Fruit fly (Drosophila melanogaster) whole organism, prepupa: ENCODE results near the gene CG42717.

ENCODE experiments used
- Blimp-1 ChIP-seq: fragments of 200-800 bp; sonication (Bioruptor generic); optimal IDR thresholded peaks from 3 replicates; lab custom pipeline; 2017; ENCODE audit warnings: missing biosample characterization, missing genetic modification characterization, mild to moderate bottlenecking, moderate library complexity, missing genetic modification reagents
- CG11294 ChIP-seq: fragments of 200-800 bp; sonication (Bioruptor generic); IDR thresholded peaks from 2 replicates; pipeline ENCODE4 v1.3.6; 2022; ENCODE audit warnings: missing biosample characterization, missing genetic modification characterization
- CG11902 ChIP-seq: fragments of 200-800 bp; sonication (Bioruptor generic); optimal IDR thresholded peaks from 3 replicates; lab custom pipeline; 2016; ENCODE audit warnings: missing biosample characterization, missing genetic modification characterization
- CG15336 ChIP-seq: fragments of 200-800 bp; sonication (Bioruptor generic); IDR thresholded peaks from 2 replicates; pipeline ENCODE4 v1.3.6; 2022; ENCODE audit warnings: missing biosample characterization, missing genetic modification characterization
- CG16779 ChIP-seq: fragments of 200-800 bp; sonication (Bioruptor generic); optimal IDR thresholded peaks from 3 replicates; lab custom pipeline; 2017; ENCODE audit warnings: missing biosample characterization, mild to moderate bottlenecking, missing genetic modification characterization
- CG3032 ChIP-seq: fragments of 200-800 bp; optimal IDR thresholded peaks from 2 replicates; lab custom pipeline; 2019; ENCODE audit warnings: missing biosample characterization, mild to moderate bottlenecking, missing genetic modification characterization, moderate library complexity
- CG32006 ChIP-seq: fragments of 200-800 bp; sonication (Bioruptor generic); optimal IDR thresholded peaks from 3 replicates; lab custom pipeline; 2017; ENCODE audit warnings: missing biosample characterization, mild to moderate bottlenecking, missing genetic modification characterization
- CG34406 ChIP-seq: fragments of 200-800 bp; sonication (Bioruptor generic); optimal IDR thresholded peaks from 3 replicates; lab custom pipeline; 2016; ENCODE audit warnings: missing biosample characterization, missing genetic modification characterization
- CG3919 ChIP-seq: fragments of 200-800 bp; sonication (Bioruptor generic); optimal IDR thresholded peaks from 3 replicates; lab custom pipeline; 2016; ENCODE audit warnings: missing biosample characterization, missing genetic modification characterization
- CG6163 ChIP-seq: fragments of 200-800 bp; sonication (Bioruptor generic); IDR thresholded peaks from 3 replicates; pipeline ENCODE4 v1.3.6; 2022; ENCODE audit warnings: missing biosample characterization, missing genetic modification characterization
- CG6276 ChIP-seq: fragments of 200-800 bp; sonication (Bioruptor generic); optimal IDR thresholded peaks from 2 replicates; lab custom pipeline; 2017; ENCODE audit warnings: missing biosample characterization, mild to moderate bottlenecking, missing genetic modification characterization
- CG6792 ChIP-seq: fragments of 200-800 bp; sonication (Bioruptor generic); optimal IDR thresholded peaks from 3 replicates; lab custom pipeline; 2016; ENCODE audit warnings: missing biosample characterization, missing genetic modification characterization
- CG6808 ChIP-seq: fragments of 200-800 bp; sonication (Bioruptor generic); optimal IDR thresholded peaks from 3 replicates; lab custom pipeline; 2017; ENCODE audit warnings: missing biosample characterization, missing genetic modification characterization, mild to moderate bottlenecking, moderate library complexity, missing genetic modification reagents
- CG6854 ChIP-seq: fragments of 200-800 bp; sonication (Bioruptor generic); optimal IDR thresholded peaks from 2 replicates; lab custom pipeline; 2017; ENCODE audit warnings: missing biosample characterization, mild to moderate bottlenecking, missing genetic modification characterization
- CG7368 ChIP-seq: fragments of 200-800 bp; sonication (Bioruptor generic); optimal IDR thresholded peaks from 3 replicates; lab custom pipeline; 2016; ENCODE audit warnings: missing biosample characterization, missing genetic modification characterization
- CG8119 ChIP-seq: fragments of 200-800 bp; sonication (Bioruptor generic); IDR thresholded peaks from 3 replicates; pipeline ENCODE4 v1.3.6; 2022; ENCODE audit warnings: missing biosample characterization, missing genetic modification characterization
- CG8319 ChIP-seq: fragments of 200-800 bp; sonication (Bioruptor generic); optimal IDR thresholded peaks from 3 replicates; lab custom pipeline; 2016; ENCODE audit warnings: missing biosample characterization, missing genetic modification characterization
- CG8632 ChIP-seq: fragments of 200-800 bp; sonication (Bioruptor generic); optimal IDR thresholded peaks from 3 replicates; lab custom pipeline; 2016; ENCODE audit warnings: missing biosample characterization, missing genetic modification characterization
- CG9139 ChIP-seq: fragments of 200-800 bp; sonication (Bioruptor generic); optimal IDR thresholded peaks from 3 replicates; lab custom pipeline; 2017; ENCODE audit warnings: missing biosample characterization, mild to moderate bottlenecking, missing genetic modification characterization
- Eip78C ChIP-seq: fragments of 200-800 bp; sonication (Bioruptor generic); peaks from one replicate; lab custom pipeline; 2016; ENCODE audit warnings: missing biosample characterization, missing genetic modification characterization
- Eip93F ChIP-seq: fragments of 200-800 bp; sonication (Bioruptor generic); optimal IDR thresholded peaks from 2 replicates; lab custom pipeline; 2016; ENCODE audit warnings: missing biosample characterization, mild to moderate bottlenecking, missing genetic modification characterization
- Ets96B ChIP-seq: fragments of 200-800 bp; optimal IDR thresholded peaks from 2 replicates; lab custom pipeline; 2019; ENCODE audit warnings: missing biosample characterization, mild to moderate bottlenecking, missing genetic modification characterization, moderate library complexity
- Gug ChIP-seq: fragments of 200-800 bp; sonication (Bioruptor generic); IDR thresholded peaks from 2 replicates; pipeline ENCODE4 v1.3.6; 2022; ENCODE audit warnings: missing biosample characterization, missing genetic modification characterization
- Hr39 ChIP-seq: fragments of 200-800 bp; sonication (Bioruptor generic); optimal IDR thresholded peaks from 2 replicates; lab custom pipeline; 2016; ENCODE audit warnings: missing biosample characterization, missing genetic modification characterization
- Hr4 ChIP-seq: fragments of 200-800 bp; sonication (Bioruptor generic); optimal IDR thresholded peaks from 3 replicates; lab custom pipeline; 2016; ENCODE audit warnings: missing biosample characterization, missing genetic modification characterization
- Lpt ChIP-seq: fragments of 200-800 bp; sonication (Bioruptor generic); optimal IDR thresholded peaks from 3 replicates; lab custom pipeline; 2016; ENCODE audit warnings: missing biosample characterization, missing genetic modification characterization
- Met ChIP-seq: fragments of 200-800 bp; sonication (Bioruptor generic); optimal IDR thresholded peaks from 3 replicates; lab custom pipeline; 2016; ENCODE audit warnings: missing biosample characterization, missing genetic modification characterization
- OdsH ChIP-seq: fragments of 200-800 bp; sonication (Bioruptor generic); optimal IDR thresholded peaks from 3 replicates; lab custom pipeline; 2016; ENCODE audit warnings: missing biosample characterization, missing genetic modification characterization
- Sox102F ChIP-seq: fragments of 200-800 bp; sonication (Bioruptor generic); optimal IDR thresholded peaks from 2 replicates; lab custom pipeline; 2016; ENCODE audit warnings: missing biosample characterization, mild to moderate bottlenecking, missing genetic modification characterization
- Sox15 ChIP-seq: fragments of 200-800 bp; sonication (Bioruptor generic); optimal IDR thresholded peaks from 3 replicates; lab custom pipeline; 2016; ENCODE audit warnings: missing biosample characterization, missing genetic modification characterization
- acj6 ChIP-seq: fragments of 200-800 bp; sonication (Bioruptor generic); optimal IDR thresholded peaks from 3 replicates; lab custom pipeline; 2016; ENCODE audit warnings: missing biosample characterization, missing genetic modification characterization
- cyc ChIP-seq: fragments of 200-800 bp; sonication (Bioruptor generic); optimal IDR thresholded peaks from 3 replicates; lab custom pipeline; 2016; ENCODE audit warnings: missing biosample characterization, missing genetic modification characterization
- dac ChIP-seq: fragments of 200-800 bp; sonication (Bioruptor generic); optimal IDR thresholded peaks from 2 replicates; lab custom pipeline; 2017; ENCODE audit warnings: missing biosample characterization, mild to moderate bottlenecking, missing genetic modification characterization
- dsx ChIP-seq: fragments of 200-800 bp; optimal IDR thresholded peaks from 3 replicates; lab custom pipeline; 2019; ENCODE audit warnings: missing biosample characterization, mild to moderate bottlenecking, missing genetic modification characterization, moderate library complexity; ENCODE audit not compliant: poor library complexity, severe bottlenecking
- eg ChIP-seq: fragments of 200-800 bp; sonication (Bioruptor generic); IDR thresholded peaks from 3 replicates; pipeline ENCODE4 v1.3.6; 2022; ENCODE audit warnings: missing biosample characterization, missing genetic modification characterization
- fd59A ChIP-seq: fragments of 200-800 bp; sonication (Bioruptor generic); optimal IDR thresholded peaks from 2 replicates; lab custom pipeline; 2017; ENCODE audit warnings: missing biosample characterization, mild to moderate bottlenecking, missing genetic modification characterization, missing genetic modification reagents
- fd85E ChIP-seq: fragments of 200-800 bp; sonication (Bioruptor generic); optimal IDR thresholded peaks from 3 replicates; lab custom pipeline; 2016; ENCODE audit warnings: missing biosample characterization, missing genetic modification characterization
- fkh ChIP-seq: fragments of 200-800 bp; sonication (Bioruptor generic); optimal IDR thresholded peaks from 3 replicates; lab custom pipeline; 2017; ENCODE audit warnings: missing biosample characterization, mild to moderate bottlenecking, missing genetic modification characterization, moderate library complexity
- pdm3 ChIP-seq: fragments of 200-800 bp; sonication (Bioruptor generic); optimal IDR thresholded peaks from 3 replicates; lab custom pipeline; 2016; ENCODE audit warnings: missing biosample characterization, missing genetic modification characterization
- salr ChIP-seq, 2 experiments: fragments of 200-800 bp; sonication (Bioruptor generic); optimal IDR thresholded peaks; 3 replicates each; lab custom pipeline; 2016 to 2018; ENCODE audit warnings: missing biosample characterization in 2 of 2, missing genetic modification characterization in 2 of 2, mild to moderate bottlenecking in 1 of 2
- vri ChIP-seq: fragments of 200-800 bp; sonication (Bioruptor generic); optimal IDR thresholded peaks from 3 replicates; lab custom pipeline; 2016; ENCODE audit warnings: missing biosample characterization, mild to moderate bottlenecking, missing genetic modification characterization

The CG42717 gene

dm6 chr3L:16024276-16025019 lies 8.5 kb downstream of the CG42717 start (continued):
- TF ChIP-seq Blimp-1 (GFP tag; lab: Kevin White, UChicago) (peak; percentile 8), CG9139 (no peak), CG8319 (peak; percentile 28), Gug (GFP tag; lab: Robert Waterston, UW) (no peak), vri (GFP tag; lab: Kevin White, UChicago) (peak; percentile 18), CG8119 (peak; percentile 37; the same call in 2 of the 3 replicates), OdsH (GFP tag; lab: Kevin White, UChicago) (peak; percentile 65), CG3919 (GFP tag; lab: Kevin White, UChicago) (peak; percentile 57), CG6163 (GFP tag; lab: Robert Waterston, UW) (no peak), fkh (GFP tag; lab: Kevin White, UChicago) (no peak)

- peak; percentile 38 for TF ChIP-seq Eip78C (GFP tag; lab: Kevin White, UChicago)
- peak; percentile 21 for TF ChIP-seq CG6854 (GFP tag; lab: Kevin White, UChicago)
- no peak for TF ChIP-seq CG34406 (GFP tag; lab: Kevin White, UChicago)
- no peak for TF ChIP-seq fd59A (GFP tag; lab: Kevin White, UChicago)
- no peak for TF ChIP-seq CG6276 (GFP tag; lab: Kevin White, UChicago)
- TF ChIP-seq Lpt (GFP tag; lab: Kevin White, UChicago), result no peak
- TF ChIP-seq CG6163 (GFP tag; lab: Robert Waterston, UW), result no peak
- no peak for TF ChIP-seq Met
- no peak for TF ChIP-seq salr (GFP tag; optimal IDR thresholded peaks at IDR 0.05; lab: Kevin White, UChicago)
- no peak for TF ChIP-seq fd85E (GFP tag; lab: Kevin White, UChicago)
- no peak for TF ChIP-seq Gug (GFP tag; lab: Robert Waterston, UW)
Measured at dm6 chr3L:16023020-16023648, 9.9 kb downstream of the CG42717 start, which contains the start of gene Notum. TSS of gene Notum (plus strand) at chr3L:16023480.

- TF ChIP-seq CG15336 (GFP tag; lab: Robert Waterston, UW) (peak; percentile 36; the same call in 1 of the 2 replicates), OdsH (GFP tag; lab: Kevin White, UChicago) (peak; percentile 59), cyc (GFP tag; lab: Kevin White, UChicago) (peak; percentile 50), Hr4 (peak; percentile 70), Sox15 (GFP tag; lab: Kevin White, UChicago) (peak; percentile 0), pdm3 (GFP tag; lab: Kevin White, UChicago) (peak; percentile 58), Hr39 (GFP tag; lab: Kevin White, UChicago) (peak; percentile 50), Blimp-1 (GFP tag; lab: Kevin White, UChicago) (no peak), Ets96B (tag; lab: Kevin White, UChicago) (peak; percentile 46), CG16779 (tag; lab: Kevin White, UChicago) (no peak), salr (GFP tag; optimal IDR thresholded peaks at IDR 0.05; lab: Kevin White, UChicago) (peak in 1 of 2 experiments; percentile 28), CG3032 (tag; lab: Kevin White, UChicago) (peak; percentile 26), CG3919 (GFP tag; lab: Kevin White, UChicago) (peak; percentile 60), CG11902 (GFP tag; lab: Kevin White, UChicago) (no peak), CG6163 (GFP tag; lab: Robert Waterston, UW) (peak; percentile 56; the same call in 2 of the 3 replicates), acj6 (GFP tag; lab: Kevin White, UChicago) (peak; percentile 45), eg (GFP tag; lab: Robert Waterston, UW) (peak; percentile 53; the same call in 2 of the 3 replicates), Gug (GFP tag; lab: Robert Waterston, UW) (no peak), CG8632 (GFP tag; lab: Kevin White, UChicago) (peak; percentile 25), CG7368 (peak; percentile 29), CG6854 (GFP tag; lab: Kevin White, UChicago) (no peak), CG8119 (peak; percentile 48; the same call in 1 of the 3 replicates), Eip78C (GFP tag; lab: Kevin White, UChicago) (peak; percentile 82), CG11294 (GFP tag; lab: Robert Waterston, UW) (no peak), vri (GFP tag; lab: Kevin White, UChicago) (peak; percentile 8), Eip93F (GFP tag; lab: Kevin White, UChicago) (no peak), CG34406 (GFP tag; lab: Kevin White, UChicago) (peak; percentile 26), CG6792 (GFP tag; lab: Kevin White, UChicago) (peak; percentile 48), dac (peak; percentile 23), CG32006 (GFP tag; lab: Kevin White, UChicago) (peak; percentile 80), fd59A (GFP tag; lab: Kevin White, UChicago) (no peak), CG8319 (peak; percentile 31), CG6808 (no peak), dsx (GFP tag; lab: Kevin White, UChicago) (peak; percentile 32), Sox102F (GFP tag; lab: Kevin White, UChicago) (peak; percentile 64)
Measured at dm6 chr3L:16021064-16021683, 11.8 kb downstream of the CG42717 start.
